Worm (Caenorhabditis elegans) whole organism, dauer: Measurements from ENCODE around the gene asm-2.

Experiments
- unc-62 ChIP-seq: sonication (generic microtip); optimal IDR thresholded peaks from 2 replicates; lab custom pipeline; 2017; ENCODE audit warnings: missing biosample characterization, missing genetic modification reagents, missing genetic modification characterization

asm-2 gene

ce11 chrX:11324240-11324639 lies at the start of gene asm-2:
Gene asm-2, minus strand, starts transcription at chrX:11324251.
- TF ChIP-seq unc-62 (GFP tag; lab: Kevin White, UChicago) = no peak

DNA sequence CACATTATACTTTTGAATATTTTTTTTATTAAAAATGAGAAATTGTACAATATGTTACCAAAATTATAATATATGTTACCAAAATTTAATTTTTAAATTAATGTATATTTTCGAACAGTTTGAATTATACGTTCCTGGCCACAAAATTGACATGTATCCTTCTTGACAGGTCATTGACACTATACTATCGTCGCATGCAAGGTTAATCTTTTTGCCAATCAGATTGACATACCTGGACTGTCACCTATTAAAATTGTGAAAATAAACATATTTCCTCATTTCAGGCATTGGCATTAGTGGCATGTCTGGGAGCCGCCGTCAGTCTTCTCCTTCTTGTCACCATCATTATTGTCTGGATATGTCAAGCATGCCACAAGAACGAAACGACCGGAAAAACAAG lies 46.0 kb upstream of the asm-2 start:
- TF ChIP-seq unc-62 (GFP tag; lab: Kevin White, UChicago) = no peak

ce11 chrX:11368845-11369244 lies 44.8 kb upstream of the asm-2 start:
- no peak for TF ChIP-seq unc-62 (GFP tag; lab: Kevin White, UChicago)

ce11 chrX:11368417-11368816 lies 44.4 kb upstream of the asm-2 start, which contains the start of gene ttyh-1:
Gene ttyh-1, plus strand, starts transcription at chrX:11368717.
- TF ChIP-seq unc-62 (GFP tag; lab: Kevin White, UChicago) = no peak

ce11 chrX:11367640-11368039 lies 43.6 kb upstream of the asm-2 start:
- no peak for TF ChIP-seq unc-62 (GFP tag; lab: Kevin White, UChicago)

DNA sequence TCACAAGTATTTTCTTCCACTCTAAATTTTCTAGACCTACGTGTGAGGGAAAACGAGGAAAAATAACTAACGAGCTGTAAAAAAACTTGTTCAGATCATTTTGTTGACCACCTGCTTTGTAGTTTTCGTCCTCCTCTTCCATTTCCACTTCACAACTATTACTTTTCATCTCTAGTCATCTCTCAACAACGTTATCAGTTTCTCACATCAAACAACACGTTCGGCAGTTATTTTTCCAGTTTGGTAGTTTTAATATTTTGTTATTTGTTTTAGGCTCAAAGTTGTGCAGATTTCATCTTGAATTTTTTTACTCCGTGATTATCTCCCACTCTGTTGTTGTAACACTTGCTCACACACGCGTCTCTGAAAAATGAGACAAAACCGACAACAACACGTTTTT lies 43.0 kb upstream of the asm-2 start:
- no peak for TF ChIP-seq unc-62 (GFP tag; lab: Kevin White, UChicago)

DNA sequence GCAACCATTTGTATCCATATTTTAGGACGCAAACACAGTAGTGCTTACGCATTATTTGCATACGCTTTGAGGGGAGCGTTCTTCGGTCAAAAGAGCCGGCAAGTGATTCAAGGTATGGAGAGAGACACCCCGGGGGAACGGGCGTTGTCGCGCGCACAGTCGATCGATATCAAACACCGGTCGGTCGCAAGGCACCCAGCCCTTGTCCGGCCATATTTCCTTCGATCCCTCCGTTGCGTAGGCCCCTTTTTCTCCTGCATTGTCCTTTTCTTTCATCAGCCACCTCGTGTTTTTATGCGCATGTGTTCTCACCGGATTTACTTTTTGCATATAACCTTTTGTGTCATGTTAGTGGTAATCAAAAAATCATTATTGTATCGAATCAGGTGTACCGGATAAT lies 41.9 kb upstream of the asm-2 start:
- no peak for TF ChIP-seq unc-62 (GFP tag; lab: Kevin White, UChicago)

- no peak for TF ChIP-seq unc-62 (GFP tag; lab: Kevin White, UChicago)
These were observed 40.9 kb upstream of the asm-2 start for ce11 chrX:11364914-11365313.

DNA sequence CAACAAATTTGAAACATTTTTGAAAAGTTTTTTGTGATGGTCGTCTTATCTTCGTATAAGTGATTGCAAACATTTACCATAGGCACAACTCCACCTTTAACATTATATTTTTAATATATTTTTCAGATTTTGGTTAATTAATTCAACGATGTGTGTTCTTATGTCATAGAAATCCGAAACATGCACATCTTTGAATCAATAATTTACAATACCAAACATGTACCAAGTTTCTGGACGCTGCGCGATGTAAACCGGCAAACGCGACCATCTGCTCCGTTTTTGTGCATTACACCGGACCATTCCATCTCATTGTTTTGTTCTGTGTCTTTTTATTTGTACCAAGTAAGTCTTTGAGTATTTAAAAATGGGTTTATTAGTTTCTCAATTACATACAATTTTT lies 33.5 kb upstream of the asm-2 start, which contains the start of gene pgp-4:
pgp-4 (plus strand) TSS at position 301 of the 400 bp plus-strand sequence.
- no peak for TF ChIP-seq unc-62 (GFP tag; lab: Kevin White, UChicago)

- TF ChIP-seq unc-62 (GFP tag; lab: Kevin White, UChicago) = no peak
These were observed 31.8 kb upstream of the asm-2 start for ce11 chrX:11355856-11356255.

- TF ChIP-seq unc-62 (GFP tag; lab: Kevin White, UChicago) = no peak
These were observed 27.8 kb upstream of the asm-2 start, which contains the start of gene pgp-3 for ce11 chrX:11351856-11352255. Gene pgp-3, plus strand, starts transcription at chrX:11352156.

DNA sequence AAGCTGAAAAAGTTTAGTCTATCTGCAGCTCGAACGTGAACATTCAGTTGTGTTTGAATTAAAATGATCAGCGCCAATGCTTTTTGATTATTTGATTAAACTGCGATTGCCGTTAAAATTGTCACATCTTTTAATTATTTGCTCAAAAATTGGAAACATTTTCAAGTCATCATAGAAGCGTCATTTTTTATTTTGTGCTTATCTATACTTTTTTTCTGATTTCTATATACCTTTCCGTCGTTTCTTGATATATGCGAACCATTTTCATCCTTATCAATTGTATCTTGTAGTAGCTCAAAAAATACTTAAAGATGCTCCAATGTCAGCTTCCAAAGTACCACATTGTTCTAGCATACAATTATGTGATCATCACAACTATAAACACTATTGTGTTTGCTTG lies 27.2 kb upstream of the asm-2 start:
- no peak for TF ChIP-seq unc-62 (GFP tag; lab: Kevin White, UChicago)

- no peak for TF ChIP-seq unc-62 (GFP tag; lab: Kevin White, UChicago)
These were observed 22.1 kb upstream of the asm-2 start, which contains the start of gene oct-2 for ce11 chrX:11346155-11346554. Gene oct-2, plus strand, starts transcription at chrX:11346455.

- no peak for TF ChIP-seq unc-62 (GFP tag; lab: Kevin White, UChicago)
These were observed 21.4 kb upstream of the asm-2 start for ce11 chrX:11345471-11345870.

DNA sequence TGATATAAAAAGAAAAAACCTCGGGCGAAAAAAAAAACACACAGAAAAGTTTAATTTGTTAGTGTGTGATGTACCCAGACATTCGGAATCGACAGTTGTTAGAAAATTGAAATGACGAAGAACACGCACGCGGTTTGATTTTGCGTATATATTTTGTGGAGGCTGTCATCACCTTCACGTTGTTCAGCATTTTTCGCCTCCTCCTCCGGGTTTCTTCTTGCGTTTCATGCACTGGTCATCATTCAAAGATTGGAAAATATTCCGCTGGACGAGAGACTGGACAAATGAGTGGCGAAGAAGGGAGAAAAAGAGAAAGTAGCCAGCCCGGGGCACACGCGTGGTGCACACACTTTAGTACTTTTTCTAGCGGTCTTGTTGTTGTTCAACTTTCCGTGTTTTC lies 20.8 kb upstream of the asm-2 start:
- no peak for TF ChIP-seq unc-62 (GFP tag; lab: Kevin White, UChicago)

DNA sequence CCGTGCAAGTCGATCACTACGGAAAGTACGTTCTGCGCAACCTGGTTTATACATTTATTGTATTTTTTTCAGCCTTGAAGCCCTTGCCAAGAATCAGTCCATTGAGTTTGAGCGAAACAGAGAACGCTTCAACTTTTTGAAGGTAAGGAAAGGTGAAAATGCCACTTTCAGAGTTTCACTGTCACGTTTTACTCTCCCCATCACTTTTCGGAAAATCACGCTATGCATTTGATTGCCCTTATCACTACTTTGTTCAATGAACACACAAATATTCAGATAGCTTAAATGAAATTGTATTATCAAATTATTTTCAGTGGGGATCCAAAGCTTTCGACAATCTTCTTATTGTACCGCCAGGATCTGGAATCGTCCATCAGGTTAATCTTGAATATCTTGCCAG lies 16.4 kb upstream of the asm-2 start:
- TF ChIP-seq unc-62 (GFP tag; lab: Kevin White, UChicago) = no peak

DNA sequence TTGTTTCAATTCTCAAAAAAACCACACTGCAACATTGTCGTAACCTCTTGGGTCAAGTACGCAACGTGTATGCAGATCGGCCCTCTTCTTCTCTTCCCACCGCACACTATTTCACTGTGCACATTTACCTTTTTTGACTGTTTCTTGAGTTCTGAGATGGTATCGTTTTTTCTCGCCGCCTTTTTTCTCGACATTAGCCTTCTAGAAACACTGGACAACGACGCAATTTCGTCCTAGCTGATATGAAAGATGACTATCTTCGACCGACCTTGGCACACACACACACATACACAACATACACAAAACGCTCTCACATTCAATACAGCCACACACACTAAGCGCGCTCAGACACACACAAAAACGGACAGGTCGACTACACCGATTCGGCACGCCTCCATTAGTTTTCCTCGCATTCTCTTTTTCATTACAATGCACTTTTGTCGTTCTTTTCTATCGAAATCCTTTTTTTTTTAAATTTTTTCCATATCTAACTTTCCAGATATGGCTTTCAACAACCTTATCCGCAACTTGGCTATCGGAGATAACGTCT lies 15.4 kb upstream of the asm-2 start, which contains the start of gene aco-1:
aco-1 (plus strand) TSS at position 500 of the 550 bp plus-strand sequence.
- no peak for TF ChIP-seq unc-62 (GFP tag; lab: Kevin White, UChicago)
